Worm (Caenorhabditis elegans) whole organism, L2 larva: ENCODE measurements around the gene cbp-2.

Experiments
- ZK546.5 ChIP-seq: sonication (generic microtip); optimal IDR thresholded peaks from 2 replicates; lab custom pipeline; 2017; ENCODE audit warnings: missing biosample characterization, missing genetic modification characterization
- nhr-23 ChIP-seq: fragments of 150-350 bp; optimal IDR thresholded peaks from 2 replicates; lab custom pipeline; 2014; ENCODE audit warnings: missing biosample characterization, missing genetic modification reagents, missing genetic modification characterization

- TF ChIP-seq ZK546.5 (tag; lab: Kevin White, UChicago) (no peak), nhr-23 (tag; lab: Kevin White, UChicago) (no peak)
Observed at ce11 chrIII:9874515-9874914, 48.5 kb upstream of the cbp-2 start.
